Fruit fly (Drosophila melanogaster): ENCODE results near the gene CG6765.

Gene CG6765

DNA sequence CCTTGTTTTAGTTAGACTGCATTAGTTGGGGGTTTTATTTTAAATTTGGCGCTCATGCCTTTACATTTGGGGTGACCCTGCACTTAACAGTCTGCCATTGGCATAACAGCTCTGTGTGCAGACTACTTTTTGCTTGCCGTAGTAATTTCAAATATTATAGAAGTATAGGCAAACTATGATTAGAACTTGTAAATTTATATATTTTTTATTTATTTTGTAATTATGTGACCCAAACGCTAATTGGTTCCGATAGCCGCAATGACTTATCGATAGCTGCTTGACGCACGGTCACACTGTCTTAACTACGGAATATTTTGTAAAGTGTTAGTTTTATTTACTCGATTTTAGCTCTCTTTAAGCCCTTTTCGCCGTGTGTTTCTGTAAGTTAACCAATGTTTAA lies 32.1 kb downstream of the CG6765 start, which contains the start of gene rhea (continued):
- TF ChIP-seq CG6765 (GFP tag; optimal IDR thresholded peaks at IDR 0.05), result no peak
- TF ChIP-seq vnd (GFP tag; IDR thresholded peaks at IDR 0.05; ENCODE audit: partially characterized antibody), result peak; percentile 59; the same call in 2 of the 3 replicates
- TF ChIP-seq CG3163 (GFP tag; optimal IDR thresholded peaks at IDR 0.05), result no peak
- TF ChIP-seq jigr1 (GFP tag; IDR thresholded peaks at IDR 0.05), result no peak
- TF ChIP-seq CG10267 (tag; optimal IDR thresholded peaks at IDR 0.05), result peak; percentile 43
- TF ChIP-seq Nf-YA (GFP tag; IDR thresholded peaks at IDR 0.05), result no peak
- TF ChIP-seq bigmax (GFP tag; optimal IDR thresholded peaks at IDR 0.05), result no peak
- TF ChIP-seq CG1233 (GFP tag; optimal IDR thresholded peaks at IDR 0.05), result no peak
- 0 out of 2 replicates have a peak, but pooled peaks have one; percentile 34 for TF ChIP-seq CG32532 (GFP tag; IDR thresholded peaks at IDR 0.05)
- TF ChIP-seq CG2116 (GFP tag; optimal IDR thresholded peaks at IDR 0.05), result peak; percentile 80
- no peak for TF ChIP-seq CG18011 (GFP tag; optimal IDR thresholded peaks at IDR 0.05)
- no peak for TF ChIP-seq onecut (GFP tag; IDR thresholded peaks at IDR 0.05)
- no peak for TF ChIP-seq Lhr (GFP tag; optimal IDR thresholded peaks at IDR 0.05)
- TF ChIP-seq fu2 (GFP tag; optimal IDR thresholded peaks at IDR 0.05), result no peak
- 0 out of 2 replicates have a peak, but pooled peaks have one; percentile 10 for TF ChIP-seq Ptx1 (GFP tag; IDR thresholded peaks at IDR 0.05)
- no peak for TF ChIP-seq Dbx (GFP tag; IDR thresholded peaks at IDR 0.05)
- no peak for TF ChIP-seq CG10321 (GFP tag; IDR thresholded peaks at IDR 0.05)
- peak; percentile 4 for TF ChIP-seq CG30403 (GFP tag; optimal IDR thresholded peaks at IDR 0.05)
- TF ChIP-seq sr (GFP tag; IDR thresholded peaks at IDR 0.05), result no peak
- TF ChIP-seq fd102C (GFP tag; optimal IDR thresholded peaks at IDR 0.05), result no peak
- TF ChIP-seq CG11247 (GFP tag; IDR thresholded peaks at IDR 0.05), result no peak
- no peak for TF ChIP-seq nom (GFP tag; optimal IDR thresholded peaks at IDR 0.05)
- no peak for TF ChIP-seq fd64A (GFP tag; optimal IDR thresholded peaks at IDR 0.05)
- TF ChIP-seq Sry-β (GFP tag; optimal IDR thresholded peaks at IDR 0.05), result no peak
- TF ChIP-seq luna (GFP tag; optimal IDR thresholded peaks at IDR 0.05), result no peak
- TF ChIP-seq CG42726 (GFP tag; IDR thresholded peaks at IDR 0.05; ENCODE audit: partially characterized antibody), result peak; percentile 57
- TF ChIP-seq CG6689 (GFP tag; IDR thresholded peaks at IDR 0.05), result no peak
- TF ChIP-seq CG18764 (GFP tag; optimal IDR thresholded peaks at IDR 0.05), result peak; percentile 6
- no peak for TF ChIP-seq CG15696 (tag; optimal IDR thresholded peaks at IDR 0.05)
- TF ChIP-seq da (GFP tag; optimal IDR thresholded peaks at IDR 0.05), result no peak
- no peak for TF ChIP-seq Hr51 (GFP tag; optimal IDR thresholded peaks at IDR 0.05)
- no peak for TF ChIP-seq dati (GFP tag; IDR thresholded peaks at IDR 0.05)
- TF ChIP-seq Doc2 (GFP tag; IDR thresholded peaks at IDR 0.05), result no peak
- TF ChIP-seq CG11456 (GFP tag; IDR thresholded peaks at IDR 0.05), result no peak
- no peak for TF ChIP-seq CG11093 (GFP tag; IDR thresholded peaks at IDR 0.05)
- TF ChIP-seq dan (GFP tag; IDR thresholded peaks at IDR 0.05), result no peak
- TF ChIP-seq CG8290 (GFP tag; optimal IDR thresholded peaks at IDR 0.05), result no peak
- no peak for TF ChIP-seq CG8290 (tag; optimal IDR thresholded peaks at IDR 0.05)
- no peak for TF ChIP-seq ftz-f1 (GFP tag; optimal IDR thresholded peaks at IDR 0.05)
- peak; percentile 36 for TF ChIP-seq CG8924 (tag; optimal IDR thresholded peaks at IDR 0.05)
- no peak for TF ChIP-seq CG9215 (GFP tag; IDR thresholded peaks at IDR 0.05)
- TF ChIP-seq yki (optimal IDR thresholded peaks at IDR 0.05), result no peak
- no peak for TF ChIP-seq sob (GFP tag; IDR thresholded peaks at IDR 0.05)
- no peak for TF ChIP-seq Hmx (GFP tag; optimal IDR thresholded peaks at IDR 0.05)
- no peak for TF ChIP-seq esg (GFP tag; conservative IDR thresholded peaks at IDR 0.05)

All from whole organism, embryonic.